Worm (Caenorhabditis elegans) whole organism, young adult: ENCODE results near the gene K09H11.15.

ENCODE experiments used
- F39B2.1 ChIP-seq: fragments of 200-800 bp; sonication (Bioruptor generic); IDR thresholded peaks from 2 replicates; pipeline ENCODE4 v1.3.6; 2022; ENCODE audit warnings: missing genetic modification reagents, missing genetic modification characterization, missing compliant biosample characterization
- F55B11.4 ChIP-seq: sonication (generic microtip); optimal IDR thresholded peaks from 2 replicates; lab custom pipeline; 2016; ENCODE audit warnings: missing compliant biosample characterization, missing genetic modification characterization, borderline replicate concordance; ENCODE audit not compliant: insufficient read depth
- attf-3 ChIP-seq: fragments of 200-800 bp; sonication (Bioruptor generic); conservative IDR thresholded peaks from 2 replicates; pipeline ENCODE4 v1.3.6; 2022; ENCODE audit warnings: missing genetic modification reagents, missing genetic modification characterization, missing compliant biosample characterization
- egl-44 ChIP-seq: fragments of 200-800 bp; sonication (Bioruptor generic); IDR thresholded peaks from 2 replicates; pipeline ENCODE4 v1.3.6; 2022; ENCODE audit warnings: missing genetic modification reagents, missing genetic modification characterization, missing compliant biosample characterization
- let-526 ChIP-seq: fragments of 200-800 bp; sonication (Bioruptor generic); IDR thresholded peaks from 2 replicates; pipeline ENCODE4 v1.3.6; 2022; ENCODE audit warnings: missing genetic modification reagents, missing genetic modification characterization, missing compliant biosample characterization
- madf-6 ChIP-seq: fragments of 200-800 bp; sonication (Bioruptor generic); IDR thresholded peaks from 2 replicates; pipeline ENCODE4 v1.3.6; 2022; ENCODE audit warnings: missing genetic modification reagents, missing genetic modification characterization, missing compliant biosample characterization
- mcd-1 ChIP-seq: fragments of 200-800 bp; sonication (Bioruptor generic); IDR thresholded peaks from 2 replicates; pipeline ENCODE4 v1.3.6; 2022; ENCODE audit warnings: missing genetic modification reagents, missing genetic modification characterization, missing compliant biosample characterization
- mxl-1 ChIP-seq: sonication (generic microtip); optimal IDR thresholded peaks from 2 replicates; lab custom pipeline; 2016; ENCODE audit warnings: missing genetic modification characterization, missing compliant biosample characterization
- unc-130 ChIP-seq: sonication (generic microtip); optimal IDR thresholded peaks from 2 replicates; lab custom pipeline; 2016; ENCODE audit warnings: missing genetic modification reagents, missing genetic modification characterization, missing compliant biosample characterization

- TF ChIP-seq mcd-1 (no peak), egl-44 (GFP tag; lab: Robert Waterston, UW) (no peak), attf-3 (GFP tag; lab: Robert Waterston, UW) (no peak), F39B2.1 (GFP tag; lab: Robert Waterston, UW) (no peak), unc-130 (GFP tag; lab: Kevin White, UChicago) (no peak), madf-6 (GFP tag; lab: Robert Waterston, UW) (no peak), F55B11.4 (tag; lab: Kevin White, UChicago) (no peak), mxl-1 (tag; lab: Kevin White, UChicago) (no peak), let-526 (GFP tag; lab: Robert Waterston, UW) (no peak)
Observed at ce11 chrV:5739438-5739837, 8.8 kb upstream of the K09H11.15 start.
